Fruit fly (Drosophila melanogaster) whole organism, embryonic: ENCODE measurements around the gene CG10035.
A peak's percentile ranks its signal among the peaks of the same experiment; 100 is the strongest.

ENCODE experiments used
- Atf-2 ChIP-seq: fragments of 200-800 bp; sonication (Bioruptor generic); optimal IDR thresholded peaks from 2 replicates; lab custom pipeline; 2016; ENCODE audit warnings: missing biosample characterization, missing genetic modification characterization
- C15 ChIP-seq: fragments of 200-800 bp; sonication (Bioruptor generic); IDR thresholded peaks from 3 replicates; pipeline ENCODE4 v1.3.6; 2022; ENCODE audit warnings: missing biosample characterization, missing genetic modification characterization
- CG11696 ChIP-seq: fragments of 200-800 bp; sonication (Bioruptor generic); IDR thresholded peaks from 2 replicates; pipeline ENCODE4 v1.3.6; 2022; ENCODE audit warnings: missing biosample characterization, missing genetic modification characterization
- CG12104 ChIP-seq: fragments of 200-800 bp; sonication (Bioruptor generic); optimal IDR thresholded peaks from 3 replicates; lab custom pipeline; 2016; ENCODE audit warnings: missing biosample characterization, missing genetic modification characterization
- CG12391 ChIP-seq: fragments of 200-800 bp; sonication (Bioruptor generic); optimal IDR thresholded peaks from 3 replicates; lab custom pipeline; 2018; ENCODE audit warnings: missing biosample characterization, mild to moderate bottlenecking, missing genetic modification characterization, moderate library complexity
- CG12659 ChIP-seq: fragments of 200-800 bp; sonication (Bioruptor generic); optimal IDR thresholded peaks from 3 replicates; lab custom pipeline; 2017; ENCODE audit warnings: mild to moderate bottlenecking, missing biosample characterization, missing genetic modification reagents, missing genetic modification characterization
- CG12744 ChIP-seq: fragments of 200-800 bp; sonication (Bioruptor generic); optimal IDR thresholded peaks from 2 replicates; lab custom pipeline; 2016; ENCODE audit warnings: missing biosample characterization, missing genetic modification characterization
- CG12769 ChIP-seq: fragments of 200-800 bp; sonication (Bioruptor generic); optimal IDR thresholded peaks from 2 replicates; lab custom pipeline; 2019; ENCODE audit warnings: missing biosample characterization, mild to moderate bottlenecking, missing genetic modification characterization, moderate library complexity
- CG1529 ChIP-seq: fragments of 200-800 bp; sonication (Bioruptor generic); optimal IDR thresholded peaks from 3 replicates; lab custom pipeline; 2018; ENCODE audit warnings: missing biosample characterization, missing genetic modification characterization
- CG18262 ChIP-seq: fragments of 200-800 bp; optimal IDR thresholded peaks from 3 replicates; lab custom pipeline; 2019; ENCODE audit warnings: missing biosample characterization, mild to moderate bottlenecking, missing genetic modification characterization, moderate library complexity
- CG18599 ChIP-seq: fragments of 200-800 bp; sonication (Bioruptor generic); optimal IDR thresholded peaks from 3 replicates; lab custom pipeline; 2017; ENCODE audit warnings: missing biosample characterization, missing genetic modification characterization, mild to moderate bottlenecking, moderate library complexity, missing genetic modification reagents
- CG32772 ChIP-seq: fragments of 200-800 bp; sonication (Bioruptor generic); IDR thresholded peaks from 2 replicates; pipeline ENCODE4 v1.3.6; 2022; ENCODE audit warnings: missing biosample characterization, missing genetic modification characterization
- CG33213 ChIP-seq: fragments of 200-800 bp; sonication (Bioruptor generic); optimal IDR thresholded peaks from 3 replicates; lab custom pipeline; 2016; ENCODE audit warnings: missing biosample characterization, missing genetic modification characterization
- CG33557 ChIP-seq: fragments of 200-800 bp; sonication (Bioruptor generic); optimal IDR thresholded peaks from 2 replicates; lab custom pipeline; 2019; ENCODE audit warnings: missing biosample characterization, mild to moderate bottlenecking, missing genetic modification characterization, moderate library complexity
- CG42726 ChIP-seq: fragments of 200-800 bp; sonication (Bioruptor generic); IDR thresholded peaks from 2 replicates; pipeline ENCODE4 v1.3.6; 2022; ENCODE audit warnings: missing biosample characterization, missing genetic modification characterization; ENCODE audit not compliant: partially characterized antibody
- CG4360 ChIP-seq: fragments of 200-800 bp; sonication (Bioruptor generic); IDR thresholded peaks from 2 replicates; pipeline ENCODE4 v1.3.6; 2022; ENCODE audit warnings: missing biosample characterization, missing genetic modification characterization
- CG6654 ChIP-seq: fragments of 200-800 bp; sonication (Bioruptor generic); optimal IDR thresholded peaks from 2 replicates; lab custom pipeline; 2017; ENCODE audit warnings: missing biosample characterization, mild to moderate bottlenecking, missing genetic modification characterization
- CG8359 ChIP-seq: fragments of 200-800 bp; sonication (Bioruptor generic); optimal IDR thresholded peaks from 2 replicates; lab custom pipeline; 2017; ENCODE audit warnings: missing biosample characterization, mild to moderate bottlenecking, missing genetic modification characterization, borderline replicate concordance
- CG8765 ChIP-seq: fragments of 200-800 bp; sonication (Bioruptor generic); IDR thresholded peaks from 2 replicates; pipeline ENCODE4 v1.3.6; 2022; ENCODE audit warnings: missing biosample characterization, missing genetic modification characterization
- CrebB ChIP-seq: fragments of 200-800 bp; sonication (Bioruptor generic); optimal IDR thresholded peaks from 3 replicates; lab custom pipeline; 2018; ENCODE audit warnings: missing biosample characterization, mild to moderate bottlenecking, missing genetic modification characterization
- Dp ChIP-seq: fragments of 200-800 bp; sonication (Bioruptor generic); optimal IDR thresholded peaks from 2 replicates; lab custom pipeline; 2018; ENCODE audit warnings: missing biosample characterization, mild to moderate bottlenecking, missing genetic modification characterization, moderate library complexity
- Dref ChIP-seq: fragments of 200-800 bp; sonication (Bioruptor generic); IDR thresholded peaks from 2 replicates; pipeline ENCODE4 v1.3.6; 2022; ENCODE audit warnings: missing biosample characterization, missing genetic modification characterization
- HLH3B ChIP-seq: fragments of 200-800 bp; sonication (Bioruptor generic); IDR thresholded peaks from 2 replicates; pipeline ENCODE4 v1.3.6; 2022; ENCODE audit warnings: missing biosample characterization, missing genetic modification characterization
- HLH4C ChIP-seq: fragments of 200-800 bp; sonication (Bioruptor generic); IDR thresholded peaks from 3 replicates; pipeline ENCODE4 v1.3.6; 2022; ENCODE audit warnings: missing biosample characterization, missing genetic modification characterization; ENCODE audit not compliant: partially characterized antibody
- MBD-R2 ChIP-seq: fragments of 200-800 bp; sonication (Bioruptor generic); IDR thresholded peaks from 2 replicates; pipeline ENCODE4 v1.3.6; 2022; ENCODE audit warnings: missing biosample characterization, missing genetic modification characterization
- NC2α ChIP-seq: fragments of 200-800 bp; sonication (Bioruptor generic); optimal IDR thresholded peaks from 2 replicates; lab custom pipeline; 2016; ENCODE audit warnings: missing biosample characterization, missing genetic modification characterization
- Nf-YA ChIP-seq: fragments of 200-800 bp; sonication (Bioruptor generic); IDR thresholded peaks from 2 replicates; pipeline ENCODE4 v1.3.6; 2022; ENCODE audit warnings: missing biosample characterization, missing genetic modification characterization
- Rx ChIP-seq: fragments of 200-800 bp; sonication (Bioruptor generic); IDR thresholded peaks from 2 replicates; pipeline ENCODE4 v1.3.6; 2022; ENCODE audit warnings: missing biosample characterization, missing genetic modification characterization
- aop ChIP-seq: fragments of 200-800 bp; sonication (Bioruptor generic); IDR thresholded peaks from 2 replicates; pipeline ENCODE4 v1.3.6; 2022; ENCODE audit warnings: missing biosample characterization, missing genetic modification characterization
- bcd ChIP-seq: fragments of 200-800 bp; sonication (Bioruptor generic); optimal IDR thresholded peaks from 2 replicates; lab custom pipeline; 2017; ENCODE audit warnings: missing biosample characterization, mild to moderate bottlenecking, missing genetic modification characterization
- br ChIP-seq: fragments of >200 bp; optimal IDR thresholded peaks from 2 replicates; lab custom pipeline; 2017
- chif ChIP-seq, 2 experiments: fragments of 200-800 bp; sonication (Bioruptor generic); optimal IDR thresholded peaks; 3 replicates each; lab custom pipeline; 2016; ENCODE audit warnings: missing biosample characterization in 2 of 2, missing genetic modification characterization in 2 of 2
- crp ChIP-seq, 2 experiments: fragments of 200-800 bp; sonication (Bioruptor generic); optimal IDR thresholded peaks; 2 replicates in 1 of 2; 3 replicates in 1 of 2; lab custom pipeline; 2017; ENCODE audit warnings: missing biosample characterization in 2 of 2, missing genetic modification characterization in 2 of 2, mild to moderate bottlenecking in 1 of 2, moderate library complexity in 1 of 2
- danr ChIP-seq: fragments of 200-800 bp; sonication (Bioruptor generic); IDR thresholded peaks from 2 replicates; pipeline ENCODE4 v1.3.6; 2022; ENCODE audit warnings: missing biosample characterization, missing genetic modification characterization
- emc ChIP-seq: fragments of 200-800 bp; sonication (Bioruptor generic); optimal IDR thresholded peaks from 2 replicates; lab custom pipeline; 2016; ENCODE audit warnings: missing biosample characterization, missing genetic modification characterization
- ftz-f1 ChIP-seq: fragments of 200-800 bp; sonication (Bioruptor generic); optimal IDR thresholded peaks from 2 replicates; lab custom pipeline; 2016; ENCODE audit warnings: missing biosample characterization, missing genetic modification characterization
- gce ChIP-seq: fragments of 200-800 bp; sonication (Bioruptor generic); IDR thresholded peaks from 3 replicates; pipeline ENCODE4 v1.3.6; 2022; ENCODE audit warnings: missing biosample characterization, missing genetic modification characterization
- hth ChIP-seq: fragments of >200 bp; optimal IDR thresholded peaks from 2 replicates; lab custom pipeline; 2017; ENCODE audit warnings: inconsistent platforms
- insv ChIP-seq, 2 experiments: fragments of 200-800 bp; sonication (Bioruptor generic); optimal IDR thresholded peaks; 3 replicates each; lab custom pipeline; 2016 to 2018; ENCODE audit warnings: missing biosample characterization in 2 of 2, missing genetic modification characterization in 2 of 2
- mirr ChIP-seq: fragments of 200-800 bp; sonication (Bioruptor generic); optimal IDR thresholded peaks from 3 replicates; lab custom pipeline; 2018; ENCODE audit warnings: missing biosample characterization, mild to moderate bottlenecking, missing genetic modification characterization
- odd ChIP-seq: fragments of 200-800 bp; sonication (Bioruptor generic); optimal IDR thresholded peaks from 2 replicates; lab custom pipeline; 2017; ENCODE audit warnings: missing biosample characterization, mild to moderate bottlenecking, missing genetic modification characterization
- pb ChIP-seq: fragments of 200-800 bp; sonication (Bioruptor generic); optimal IDR thresholded peaks from 3 replicates; lab custom pipeline; 2016; ENCODE audit warnings: missing biosample characterization, missing genetic modification characterization
- phol ChIP-seq: fragments of 200-800 bp; sonication (Bioruptor generic); optimal IDR thresholded peaks from 3 replicates; lab custom pipeline; 2018; ENCODE audit warnings: missing biosample characterization, mild to moderate bottlenecking, missing genetic modification characterization, moderate library complexity
- pita ChIP-seq: fragments of 200-800 bp; sonication (Bioruptor generic); optimal IDR thresholded peaks from 2 replicates; lab custom pipeline; 2017; ENCODE audit warnings: missing biosample characterization, mild to moderate bottlenecking, missing genetic modification characterization
- pum ChIP-seq: fragments of 200-800 bp; sonication (Bioruptor generic); optimal IDR thresholded peaks from 2 replicates; lab custom pipeline; 2016; ENCODE audit warnings: missing biosample characterization, missing genetic modification characterization
- pzg ChIP-seq: fragments of 200-800 bp; sonication (Bioruptor generic); optimal IDR thresholded peaks from 3 replicates; lab custom pipeline; 2018; ENCODE audit warnings: missing biosample characterization, mild to moderate bottlenecking, missing genetic modification characterization, moderate library complexity
- scrt ChIP-seq: fragments of 200-800 bp; sonication (Bioruptor generic); optimal IDR thresholded peaks from 2 replicates; lab custom pipeline; 2018; ENCODE audit warnings: missing biosample characterization, mild to moderate bottlenecking, missing genetic modification characterization, moderate library complexity
- sens ChIP-seq: fragments of 200-800 bp; sonication (Bioruptor generic); peaks from one replicate; lab custom pipeline; 2016; ENCODE audit warnings: missing biosample characterization, missing genetic modification characterization
- slp2 ChIP-seq: fragments of 200-800 bp; sonication (Bioruptor generic); optimal IDR thresholded peaks from 2 replicates; lab custom pipeline; 2016; ENCODE audit warnings: missing biosample characterization, missing genetic modification characterization
- sug ChIP-seq: fragments of 200-800 bp; optimal IDR thresholded peaks from 2 replicates; lab custom pipeline; 2019; ENCODE audit warnings: missing biosample characterization, mild to moderate bottlenecking, missing genetic modification characterization, moderate library complexity
- trem ChIP-seq: fragments of 200-800 bp; optimal IDR thresholded peaks from 3 replicates; lab custom pipeline; 2019; ENCODE audit warnings: missing biosample characterization, mild to moderate bottlenecking, missing genetic modification characterization, moderate library complexity

The CG10035 gene

DNA sequence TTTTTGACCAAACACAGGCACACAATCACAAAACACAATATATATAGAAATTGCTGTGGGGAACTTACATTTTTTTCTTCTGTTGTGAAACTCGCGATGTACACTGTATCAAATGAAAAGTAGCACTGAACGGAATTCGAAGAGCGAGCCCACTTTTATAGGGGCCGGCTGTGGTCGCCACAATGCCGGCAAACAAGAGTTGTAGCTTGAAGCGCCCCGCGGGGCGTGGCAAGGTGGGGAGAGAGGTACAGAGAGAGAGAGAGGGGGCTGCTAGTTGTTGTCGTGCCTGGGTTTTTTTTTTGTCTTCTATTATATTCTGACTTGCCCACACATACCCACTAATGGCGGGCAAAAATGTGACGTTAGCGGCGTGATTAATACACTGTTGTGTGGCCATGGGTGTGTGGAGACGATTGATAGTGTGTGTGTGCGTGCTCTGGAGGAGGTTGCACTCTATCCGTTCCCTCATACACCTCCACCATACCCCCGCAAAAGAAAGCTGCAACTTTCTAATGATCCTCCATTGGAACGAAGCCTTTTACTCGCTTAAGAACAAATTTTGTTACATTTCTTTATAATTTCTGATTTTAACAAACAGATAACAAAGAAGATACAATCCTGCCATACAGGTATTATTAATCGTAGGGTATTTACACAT is 13.2 kb downstream of the CG10035 start, which contains the start of gene GstD1 (continued):
- peak; percentile 35 for TF ChIP-seq pb (GFP tag; lab: Kevin White, UChicago)
- TF ChIP-seq CG18599 (GFP tag; lab: Kevin White, UChicago): peak; percentile 56
- no peak for TF ChIP-seq CG1529 (GFP tag; lab: Kevin White, UChicago)
- TF ChIP-seq Atf-2 (GFP tag; lab: Kevin White, UChicago): no peak
- no peak for TF ChIP-seq aop (GFP tag; lab: Robert Waterston, UW)
- TF ChIP-seq br (lab: Kevin White, UChicago): no peak
- TF ChIP-seq scrt (GFP tag; lab: Kevin White, UChicago): peak; percentile 35
- TF ChIP-seq CG12744 (GFP tag; lab: Kevin White, UChicago): no peak
- no peak for TF ChIP-seq MBD-R2 (GFP tag; lab: Robert Waterston, UW)
- TF ChIP-seq pita (GFP tag; lab: Kevin White, UChicago): no peak
- TF ChIP-seq Rx: no peak
- no peak for TF ChIP-seq CG4360 (GFP tag; lab: Robert Waterston, UW)
- TF ChIP-seq emc (GFP tag; lab: Kevin White, UChicago): peak; percentile 19
- no peak for TF ChIP-seq CG8359 (GFP tag; lab: Kevin White, UChicago)
- TF ChIP-seq gce: no peak
- TF ChIP-seq sens (GFP tag; lab: Kevin White, UChicago): peak; percentile 71
- peak; percentile 50 for TF ChIP-seq NC2α (GFP tag; lab: Kevin White, UChicago)
- peak; percentile 39 for TF ChIP-seq slp2 (GFP tag; lab: Kevin White, UChicago)
- peak; percentile 87; the same call in 1 of the 2 replicates for TF ChIP-seq CG8765 (GFP tag; lab: Robert Waterston, UW)
- TF ChIP-seq pzg (GFP tag; lab: Kevin White, UChicago): no peak
- no peak for TF ChIP-seq danr (GFP tag; lab: Robert Waterston, UW)
- TF ChIP-seq hth (lab: Kevin White, UChicago): no peak
- TF ChIP-seq CG12659: peak; percentile 23
- TF ChIP-seq Dref: no peak
- peak; percentile 76 for TF ChIP-seq CG32772 (GFP tag; lab: Robert Waterston, UW)
- peak; percentile 42; the same call in 1 of the 3 replicates for TF ChIP-seq HLH4C (GFP tag; lab: Robert Waterston, UW)
- peak; percentile 45; the same call in 1 of the 2 replicates for TF ChIP-seq CG42726 (GFP tag; lab: Robert Waterston, UW)
- peak; percentile 6 for TF ChIP-seq pum (GFP tag; lab: Kevin White, UChicago)
- TF ChIP-seq Dp (GFP tag; lab: Kevin White, UChicago): no peak
- TF ChIP-seq C15 (GFP tag; lab: Robert Waterston, UW): no peak
- TF ChIP-seq mirr (GFP tag; lab: Kevin White, UChicago): peak; percentile 43
- TF ChIP-seq CrebB: no peak
- TF ChIP-seq CG12391 (tag; lab: Kevin White, UChicago): peak; percentile 28
- TF ChIP-seq crp (GFP tag; optimal IDR thresholded peaks at IDR 0.05; lab: Kevin White, UChicago): no peak
- peak; percentile 21 for TF ChIP-seq CG18262 (tag; lab: Kevin White, UChicago)
- TF ChIP-seq phol (tag; lab: Kevin White, UChicago): peak; percentile 28
- TF ChIP-seq chif (GFP tag; optimal IDR thresholded peaks at IDR 0.05; lab: Kevin White, UChicago): peak; percentile 11 to 62
- no peak for TF ChIP-seq HLH3B (GFP tag; lab: Robert Waterston, UW)
- peak; percentile 56 for TF ChIP-seq sug (tag; lab: Kevin White, UChicago)
- peak; percentile 5 for TF ChIP-seq trem
- TF ChIP-seq CG6654 (GFP tag; lab: Kevin White, UChicago): peak; percentile 34
- no peak for TF ChIP-seq CG33213 (GFP tag; lab: Kevin White, UChicago)
- TF ChIP-seq insv (GFP tag; optimal IDR thresholded peaks at IDR 0.05; lab: Kevin White, UChicago): no peak
- TF ChIP-seq CG12769 (tag; lab: Kevin White, UChicago): peak; percentile 55
- TF ChIP-seq CG33557 (GFP tag; lab: Kevin White, UChicago): no peak
- peak; percentile 79 for TF ChIP-seq CG11696 (GFP tag; lab: Robert Waterston, UW)
- TF ChIP-seq odd (GFP tag; lab: Kevin White, UChicago): no peak
- peak; percentile 51 for TF ChIP-seq bcd (GFP tag; lab: Kevin White, UChicago)
- no peak for TF ChIP-seq Nf-YA (GFP tag; lab: Robert Waterston, UW)
- TF ChIP-seq ftz-f1 (GFP tag; lab: Kevin White, UChicago): peak; percentile 88
- peak; percentile 28 for TF ChIP-seq CG12104
